Worm (Caenorhabditis elegans): ENCODE results near the gene lact-8.

lact-8 gene

ce11 chrV:11113041-11113574 lies 19.7 kb upstream of the lact-8 start, which contains the start of gene erfa-3:
TSS of gene erfa-3 (minus strand) at chrV:11113091.
- TF ChIP-seq K09A11.1 (tag; optimal IDR thresholded peaks at IDR 0.05; ENCODE audit: insufficient read depth), result peak; percentile 87
- peak; percentile 85 for TF ChIP-seq pha-2 (tag; optimal IDR thresholded peaks at IDR 0.05)
- peak; percentile 63 for TF ChIP-seq ztf-16 (tag; optimal IDR thresholded peaks at IDR 0.05)
- peak; percentile 57 for TF ChIP-seq ahr-1 (tag; optimal IDR thresholded peaks at IDR 0.05)
- TF ChIP-seq ttx-3 (tag; optimal IDR thresholded peaks at IDR 0.05), result peak; percentile 81
- TF ChIP-seq nfya-1 (tag; optimal IDR thresholded peaks at IDR 0.05), result peak; percentile 73
- no peak for TF ChIP-seq ama-1 (optimal IDR thresholded peaks at IDR 0.05)
- peak; percentile 75 for TF ChIP-seq pat-9 (tag; optimal IDR thresholded peaks at IDR 0.05)
- TF ChIP-seq mec-3 (tag; optimal IDR thresholded peaks at IDR 0.05; ENCODE audit: borderline replicate concordance), result no peak
- TF ChIP-seq fkh-6 (tag; optimal IDR thresholded peaks at IDR 0.05), result peak; percentile 73
- TF ChIP-seq elt-2 (tag; optimal IDR thresholded peaks at IDR 0.05), result peak; percentile 90
- peak; percentile 84 for TF ChIP-seq ceh-34 (tag; optimal IDR thresholded peaks at IDR 0.05)
- peak; percentile 49 for TF ChIP-seq lim-6 (tag; optimal IDR thresholded peaks at IDR 0.05)
- no peak for TF ChIP-seq unc-3 (GFP tag; conservative IDR thresholded peaks at IDR 0.05)
- peak; percentile 68 for TF ChIP-seq unc-3 (tag; optimal IDR thresholded peaks at IDR 0.05)
- TF ChIP-seq elt-4 (tag; optimal IDR thresholded peaks at IDR 0.05), result no peak
- TF ChIP-seq hlh-13 (GFP tag; optimal IDR thresholded peaks at IDR 0.05), result peak; percentile 18
- TF ChIP-seq pax-1 (tag; optimal IDR thresholded peaks at IDR 0.05), result peak; percentile 63
- TF ChIP-seq nhr-232 (tag; optimal IDR thresholded peaks at IDR 0.05), result peak; percentile 62
- TF ChIP-seq tbx-7 (tag; optimal IDR thresholded peaks at IDR 0.05), result peak; percentile 44
- TF ChIP-seq C38D4.7 (GFP tag; optimal IDR thresholded peaks at IDR 0.05), result peak; percentile 71
- peak; percentile 65 for TF ChIP-seq che-1 (tag; optimal IDR thresholded peaks at IDR 0.05)
- peak; percentile 49 for TF ChIP-seq hlh-30 (tag; optimal IDR thresholded peaks at IDR 0.05; ENCODE audit: insufficient read depth)
- TF ChIP-seq pros-1 (tag; optimal IDR thresholded peaks at IDR 0.05), result no peak
- TF ChIP-seq sox-2 (GFP tag; IDR thresholded peaks at IDR 0.05), result peak; percentile 45; the same call in 1 of the 2 replicates
- TF ChIP-seq ceh-22 (tag; optimal IDR thresholded peaks at IDR 0.05), result no peak
- TF ChIP-seq unc-55 (GFP tag; optimal IDR thresholded peaks at IDR 0.05), result no peak
- peak; percentile 72 for TF ChIP-seq hlh-6 (tag; optimal IDR thresholded peaks at IDR 0.05)
- peak; percentile 32 for TF ChIP-seq dmd-4 (tag; optimal IDR thresholded peaks at IDR 0.05; ENCODE audit: borderline replicate concordance)
- TF ChIP-seq ceh-31 (tag; optimal IDR thresholded peaks at IDR 0.05), result peak; percentile 70
- no peak for TF ChIP-seq pha-4 (tag; optimal IDR thresholded peaks at IDR 0.05)
- TF ChIP-seq eyg-1 (tag; optimal IDR thresholded peaks at IDR 0.05), result no peak
- peak; percentile 74 for TF ChIP-seq unc-86 (tag; optimal IDR thresholded peaks at IDR 0.05)
- peak; percentile 91 for TF ChIP-seq ceh-14 (tag; optimal IDR thresholded peaks at IDR 0.05)
- peak; percentile 52 for TF ChIP-seq ceh-18 (tag; optimal IDR thresholded peaks at IDR 0.05)
- peak; percentile 69 for TF ChIP-seq rnt-1 (tag; optimal IDR thresholded peaks at IDR 0.05)
- no peak for TF ChIP-seq ceh-30 (tag; optimal IDR thresholded peaks at IDR 0.05)
- TF ChIP-seq K02D7.2 (tag; optimal IDR thresholded peaks at IDR 0.05), result peak; percentile 73
- peak; percentile 67 for TF ChIP-seq madf-2 (tag; optimal IDR thresholded peaks at IDR 0.05)
- no peak for TF ChIP-seq unc-42 (tag; optimal IDR thresholded peaks at IDR 0.05)
- TF ChIP-seq ceh-6 (GFP tag; optimal IDR thresholded peaks at IDR 0.05), result peak; percentile 64
- no peak for TF ChIP-seq pag-3 (tag; optimal IDR thresholded peaks at IDR 0.05; ENCODE audit: borderline replicate concordance)
- peak; percentile 54 for TF ChIP-seq lin-11 (tag; optimal IDR thresholded peaks at IDR 0.05)
- peak; percentile 88 for TF ChIP-seq tbx-2 (tag; optimal IDR thresholded peaks at IDR 0.05)
- peak; percentile 84 for TF ChIP-seq ref-2 (tag; optimal IDR thresholded peaks at IDR 0.05)
- no peak for TF ChIP-seq nhr-11 (tag; optimal IDR thresholded peaks at IDR 0.05)
- TF ChIP-seq ceh-9 (tag; optimal IDR thresholded peaks at IDR 0.05), result no peak
- no peak for TF ChIP-seq dve-1 (tag; optimal IDR thresholded peaks at IDR 0.05)
- peak; percentile 72 for TF ChIP-seq sox-4 (tag; optimal IDR thresholded peaks at IDR 0.05)
- peak; percentile 65 for TF ChIP-seq ceh-2 (tag; optimal IDR thresholded peaks at IDR 0.05)
- no peak for TF ChIP-seq fkh-10 (GFP tag; optimal IDR thresholded peaks at IDR 0.05)
- peak; percentile 82 for TF ChIP-seq ceh-19 (GFP tag; optimal IDR thresholded peaks at IDR 0.05)
- TF ChIP-seq fax-1 (tag; optimal IDR thresholded peaks at IDR 0.05), result peak; percentile 76
